Fruit fly (Drosophila melanogaster) whole organism: ENCODE measurements around the gene P5cr-2.

Experiments
- CG8478 ChIP-seq: fragments of >200 bp; optimal IDR thresholded peaks from 2 replicates; lab custom pipeline; 2018; ENCODE audit warnings: inconsistent platforms
- Dll ChIP-seq: fragments of >200 bp; optimal IDR thresholded peaks from 2 replicates; lab custom pipeline; 2017
- EcR ChIP-seq, 2 experiments: fragments of >200 bp; optimal IDR thresholded peaks; 2 replicates each; lab custom pipeline; 2017; ENCODE audit warnings: missing biosample characterization in 2 of 2, missing genetic modification characterization in 2 of 2, missing genetic modification reagents in 2 of 2
- psq ChIP-seq: fragments of >200 bp; optimal IDR thresholded peaks from 2 replicates; lab custom pipeline; 2017
- usp ChIP-seq: fragments of >200 bp; optimal IDR thresholded peaks from 2 replicates; lab custom pipeline; 2017; ENCODE audit warnings: missing biosample characterization, missing genetic modification characterization, mixed read lengths

- TF ChIP-seq psq (lab: Kevin White, UChicago) (no peak), Dll (lab: Kevin White, UChicago) (no peak), EcR (GFP tag; optimal IDR thresholded peaks at IDR 0.05; lab: Kevin White, UChicago) (no peak), CG8478 (lab: Kevin White, UChicago) (no peak), usp (GFP tag; lab: Kevin White, UChicago) (no peak)
Measured at dm6 chr3R:17534325-17535105, at the start of gene P5cr-2, which contains the start of gene CG5823.
